ENCODE assay signal across 2 worm cellular contexts in genomic region chrIII:7548963-7549362, ce11.
TF ChIP-seq lines count a peak whose summit lies in the region.

No protein-coding gene starts in this region.

TF ChIP-seq in whole organism, L2 larva, 48 proteins besides CTCF, POLR2A, EP300 and RAD21 (continued from another document):
- no peak for TF ChIP-seq ztf-4 (tag; optimal IDR thresholded peaks at IDR 0.05; lab: Kevin White, UChicago)
- TF ChIP-seq mab-5 (tag; optimal IDR thresholded peaks at IDR 0.05; lab: Kevin White, UChicago), result peak; percentile 74
- no peak for TF ChIP-seq nhr-11 (tag; optimal IDR thresholded peaks at IDR 0.05; lab: Kevin White, UChicago)
- TF ChIP-seq nhr-10 (tag; optimal IDR thresholded peaks at IDR 0.05; lab: Kevin White, UChicago), result no peak
- no peak for TF ChIP-seq sma-9 (GFP tag; optimal IDR thresholded peaks at IDR 0.05; lab: Kevin White, UChicago)
- no peak for TF ChIP-seq sma-9 (tag; optimal IDR thresholded peaks at IDR 0.05; lab: Kevin White, UChicago)
- TF ChIP-seq unc-55 (GFP tag; optimal IDR thresholded peaks at IDR 0.05; lab: Kevin White, UChicago), result peak; percentile 12
- no peak for TF ChIP-seq nhr-12 (tag; optimal IDR thresholded peaks at IDR 0.05; lab: Kevin White, UChicago)

TF ChIP-seq in whole organism, mixed stage, embryonic, 35 proteins besides CTCF, POLR2A, EP300 and RAD21 (continued from another document):
- no peak for TF ChIP-seq drap-1 (GFP tag; optimal IDR thresholded peaks at IDR 0.05; lab: Kevin White, UChicago)
- TF ChIP-seq ceh-83 (GFP tag; optimal IDR thresholded peaks at IDR 0.05; lab: Kevin White, UChicago), result no peak
- no peak for TF ChIP-seq mep-1 (tag; optimal IDR thresholded peaks at IDR 0.05; lab: Kevin White, UChicago)
- TF ChIP-seq ceh-39 (tag; optimal IDR thresholded peaks at IDR 0.05; lab: Kevin White, UChicago), result no peak
- TF ChIP-seq unc-39 (tag; optimal IDR thresholded peaks at IDR 0.05; lab: Kevin White, UChicago), result no peak
- no peak for TF ChIP-seq zip-8 (tag; optimal IDR thresholded peaks at IDR 0.05; lab: Kevin White, UChicago)
- no peak for TF ChIP-seq nhr-76 (tag; optimal IDR thresholded peaks at IDR 0.05; lab: Kevin White, UChicago)
- TF ChIP-seq bed-3 (GFP tag; optimal IDR thresholded peaks at IDR 0.05; lab: Kevin White, UChicago), result no peak
- no peak for TF ChIP-seq ham-2 (GFP tag; optimal IDR thresholded peaks at IDR 0.05; lab: Kevin White, UChicago)
- no peak for TF ChIP-seq mls-2 (tag; optimal IDR thresholded peaks at IDR 0.05; lab: Kevin White, UChicago)
- no peak for TF ChIP-seq elt-3 (tag; optimal IDR thresholded peaks at IDR 0.05; lab: Kevin White, UChicago)
